Fruit fly (Drosophila melanogaster) whole organism, embryonic: ENCODE results near the gene CG32079.

Experiments used
- CG14014 ChIP-seq: fragments of 200-800 bp; sonication (Bioruptor generic); IDR thresholded peaks from 2 replicates; pipeline ENCODE4 v1.3.6; 2022; ENCODE audit warnings: missing biosample characterization, missing genetic modification characterization
- CG14050 ChIP-seq: fragments of 200-800 bp; sonication (Bioruptor generic); IDR thresholded peaks from 3 replicates; pipeline ENCODE4 v1.3.6; 2022; ENCODE audit warnings: missing biosample characterization, missing genetic modification characterization
- Mad ChIP-seq: fragments of 200-800 bp; sonication (Bioruptor generic); optimal IDR thresholded peaks from 2 replicates; lab custom pipeline; 2016; ENCODE audit warnings: missing biosample characterization, missing genetic modification characterization
- danr ChIP-seq: fragments of 200-800 bp; sonication (Bioruptor generic); IDR thresholded peaks from 2 replicates; pipeline ENCODE4 v1.3.6; 2022; ENCODE audit warnings: missing biosample characterization, missing genetic modification characterization
- so ChIP-seq: fragments of 200-800 bp; sonication (Bioruptor generic); IDR thresholded peaks from 3 replicates; pipeline ENCODE4 v1.3.6; 2022; ENCODE audit warnings: missing biosample characterization, missing genetic modification characterization

DNA sequence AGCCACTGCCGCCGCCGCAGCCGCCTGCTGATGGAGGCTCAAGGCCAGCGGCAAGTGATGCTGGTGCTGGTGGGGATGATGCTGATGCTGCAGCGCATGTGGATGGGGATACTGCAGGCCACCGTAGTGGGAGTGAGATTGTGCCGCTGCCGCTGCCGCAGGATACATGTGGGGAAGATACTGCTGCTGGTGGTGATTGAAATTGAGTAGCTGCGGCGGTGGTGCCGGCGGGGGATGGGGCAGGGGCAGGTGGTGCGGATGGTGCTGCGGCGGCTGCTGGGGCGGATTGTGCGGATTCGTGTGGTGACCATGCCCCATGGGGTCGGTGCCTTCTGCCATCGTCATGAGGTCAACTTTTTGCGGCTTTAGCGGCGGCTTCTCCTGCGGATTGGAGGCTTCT lies 40.8 kb upstream of the CG32079 start:
- no peak for TF ChIP-seq Mad (GFP tag; lab: Kevin White, UChicago)
- TF ChIP-seq danr, result no peak
- no peak for TF ChIP-seq CG14050 (GFP tag; lab: Robert Waterston, UW)
- TF ChIP-seq CG14014, result no peak
- TF ChIP-seq so (GFP tag; lab: Robert Waterston, UW), result no peak
